Fruit fly (Drosophila melanogaster): ENCODE results near the gene Cpr62Bc.

DNA sequence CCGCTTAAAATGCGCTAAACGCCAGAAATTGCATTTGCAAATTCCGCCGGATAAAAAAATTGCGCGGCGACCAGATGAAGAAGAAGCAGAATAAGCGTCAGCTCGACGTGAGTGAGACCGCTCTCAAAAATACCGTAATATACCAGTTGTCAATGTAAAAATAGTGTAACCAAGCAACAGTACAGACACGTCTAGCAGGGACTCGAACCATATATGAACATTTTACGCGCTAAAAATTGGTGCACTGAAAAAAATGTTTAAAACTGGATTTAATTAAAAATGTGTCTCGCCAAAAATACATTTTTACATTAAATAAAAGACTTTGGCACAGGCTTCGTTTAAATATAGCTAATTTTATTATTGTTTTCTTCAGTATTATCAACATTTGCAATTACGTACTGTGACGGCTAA, 34.3 kb upstream of the Cpr62Bc start, which contains the start of gene dre4:
- peak; percentile 52 for TF ChIP-seq CG31627 (GFP tag; optimal IDR thresholded peaks at IDR 0.05)
- TF ChIP-seq CG6854 (GFP tag; optimal IDR thresholded peaks at IDR 0.05) = no peak
- TF ChIP-seq eg (GFP tag; IDR thresholded peaks at IDR 0.05) = peak; percentile 86
- peak; percentile 83 for TF ChIP-seq achi (GFP tag; optimal IDR thresholded peaks at IDR 0.05)
- peak; percentile 75 for TF ChIP-seq Sox14 (GFP tag; optimal IDR thresholded peaks at IDR 0.05)
- TF ChIP-seq topi (GFP tag; optimal IDR thresholded peaks at IDR 0.05) = peak; percentile 63
- TF ChIP-seq CG11902 (GFP tag; optimal IDR thresholded peaks at IDR 0.05) = peak; percentile 7
- no peak for TF ChIP-seq Eip93F (GFP tag; optimal IDR thresholded peaks at IDR 0.05)
- peak; percentile 31 for TF ChIP-seq Lpt (GFP tag; optimal IDR thresholded peaks at IDR 0.05)
- TF ChIP-seq cyc (GFP tag; optimal IDR thresholded peaks at IDR 0.05) = peak; percentile 71
- peak; percentile 22; the same call in 1 of the 2 replicates for TF ChIP-seq Gug (GFP tag; IDR thresholded peaks at IDR 0.05)
- TF ChIP-seq svp (GFP tag) = no peak
- peak; percentile 59 for TF ChIP-seq lz (GFP tag; optimal IDR thresholded peaks at IDR 0.05)

All from whole organism, prepupa.